Worm (Caenorhabditis elegans): ENCODE data around the gene maa-1.
A peak's percentile ranks its signal among the peaks of the same experiment; 100 is the strongest.

maa-1 gene

ce11 chrIII:11834168-11834567 lies 11.8 kb upstream of the maa-1 start (continued):
- TF ChIP-seq daf-16 (GFP tag; optimal IDR thresholded peaks at IDR 0.05): peak in 1 of 2 experiments; percentile 79
- TF ChIP-seq daf-16 (tag; optimal IDR thresholded peaks at IDR 0.05): no peak
- TF ChIP-seq nhr-10 (tag; optimal IDR thresholded peaks at IDR 0.05): peak; percentile 3
- TF ChIP-seq cey-2 (tag; optimal IDR thresholded peaks at IDR 0.05; ENCODE audit: borderline replicate concordance, insufficient read depth): no peak
- TF ChIP-seq F44E2.7 (GFP tag; IDR thresholded peaks at IDR 0.05): no peak
- 0 out of 2 replicates have a peak, but pooled peaks have one; percentile 3 for TF ChIP-seq lin-38 (GFP tag; IDR thresholded peaks at IDR 0.05)

ce11 chrIII:11833449-11833848 lies 11.1 kb upstream of the maa-1 start:
- peak; percentile 64 for TF ChIP-seq set-16 (GFP tag; IDR thresholded peaks at IDR 0.05)
- TF ChIP-seq Y48G9A.11 (GFP tag; IDR thresholded peaks at IDR 0.05): no peak

- TF ChIP-seq saeg-2 (GFP tag; IDR thresholded peaks at IDR 0.05): no peak
- TF ChIP-seq mxl-3 (GFP tag; optimal IDR thresholded peaks at IDR 0.05): no peak
- TF ChIP-seq set-16 (GFP tag; IDR thresholded peaks at IDR 0.05): peak; percentile 56; the same call in 1 of the 2 replicates
- TF ChIP-seq spr-1 (tag; optimal IDR thresholded peaks at IDR 0.05): peak; percentile 14
- TF ChIP-seq lir-3 (tag; optimal IDR thresholded peaks at IDR 0.05): no peak
- no peak for TF ChIP-seq lin-1 (GFP tag; IDR thresholded peaks at IDR 0.05)
- peak; percentile 48; the same call in 1 of the 2 replicates for TF ChIP-seq arid-1 (GFP tag; conservative IDR thresholded peaks at IDR 0.05)
- TF ChIP-seq zip-11 (GFP tag; IDR thresholded peaks at IDR 0.05): no peak
- TF ChIP-seq Y75B8A.6 (GFP tag; IDR thresholded peaks at IDR 0.05): no peak
- TF ChIP-seq lin-15B (tag; optimal IDR thresholded peaks at IDR 0.05): no peak
- TF ChIP-seq Y48G9A.11 (GFP tag; IDR thresholded peaks at IDR 0.05): 0 out of 2 replicates have a peak, but pooled peaks have one; percentile 20
- TF ChIP-seq lim-7 (GFP tag; IDR thresholded peaks at IDR 0.05): peak; percentile 56
- peak; percentile 32 for TF ChIP-seq nhr-111 (GFP tag; optimal IDR thresholded peaks at IDR 0.05)
- TF ChIP-seq F26F4.8 (GFP tag; conservative IDR thresholded peaks at IDR 0.05): no peak
- TF ChIP-seq ceh-82 (tag; optimal IDR thresholded peaks at IDR 0.05): no peak
- TF ChIP-seq dmd-6 (GFP tag; IDR thresholded peaks at IDR 0.05): peak; percentile 16; the same call in 1 of the 2 replicates
- 0 out of 2 replicates have a peak, but pooled peaks have one; percentile 5 for TF ChIP-seq dmd-8 (GFP tag; IDR thresholded peaks at IDR 0.05)
- TF ChIP-seq daf-8 (GFP tag; IDR thresholded peaks at IDR 0.05): no peak
- peak; percentile 77 for TF ChIP-seq aha-1 (tag)
- TF ChIP-seq madf-9 (GFP tag; conservative IDR thresholded peaks at IDR 0.05): 0 out of 2 replicates have a peak, but pooled peaks have one; percentile 34
- 0 out of 4 replicates have a peak, but pooled peaks have one; percentile 34 to 60 for TF ChIP-seq madf-5 (GFP tag; IDR thresholded peaks at IDR 0.05)
- TF ChIP-seq vab-7 (GFP tag; IDR thresholded peaks at IDR 0.05): 0 out of 2 replicates have a peak, but pooled peaks have one; percentile 7
- TF ChIP-seq mes-2 (tag; optimal IDR thresholded peaks at IDR 0.05; ENCODE audit: poor library complexity, severe bottlenecking): peak; percentile 40
- 0 out of 2 replicates have a peak, but pooled peaks have one; percentile 17 for TF ChIP-seq D1046.2 (GFP tag; IDR thresholded peaks at IDR 0.05)
- TF ChIP-seq zag-1 (tag; optimal IDR thresholded peaks at IDR 0.05): no peak
- 0 out of 2 replicates have a peak, but pooled peaks have one; percentile 10 for TF ChIP-seq ZK337.2 (GFP tag; IDR thresholded peaks at IDR 0.05)
- TF ChIP-seq R02D3.7 (tag; optimal IDR thresholded peaks at IDR 0.05): no peak
- peak; percentile 4 for TF ChIP-seq hlh-11 (tag; optimal IDR thresholded peaks at IDR 0.05)
- no peak for TF ChIP-seq jun-1 (tag; optimal IDR thresholded peaks at IDR 0.05)
- no peak for TF ChIP-seq fos-1 (tag; optimal IDR thresholded peaks at IDR 0.05)
- no peak for TF ChIP-seq attf-4 (tag; optimal IDR thresholded peaks at IDR 0.05)
- peak; percentile 38 for TF ChIP-seq mep-1 (tag; optimal IDR thresholded peaks at IDR 0.05)
- TF ChIP-seq nhr-41 (GFP tag; IDR thresholded peaks at IDR 0.05): no peak
- no peak for TF ChIP-seq Y5F2A.4 (GFP tag; optimal IDR thresholded peaks at IDR 0.05)
- TF ChIP-seq unc-39 (tag; optimal IDR thresholded peaks at IDR 0.05): no peak
- TF ChIP-seq zfp-3 (GFP tag; conservative IDR thresholded peaks at IDR 0.05): peak; percentile 73; the same call in 1 of the 2 replicates
- TF ChIP-seq daf-19 (GFP tag; conservative IDR thresholded peaks at IDR 0.05): no peak
- no peak for TF ChIP-seq lin-13 (GFP tag; optimal IDR thresholded peaks at IDR 0.05)
- TF ChIP-seq ceh-62 (tag; optimal IDR thresholded peaks at IDR 0.05): no peak
Measured at ce11 chrIII:11830522-11831489, 8.5 kb upstream of the maa-1 start.

Data from whole organism, L4 larva.